Fruit fly (Drosophila melanogaster) whole organism, wandering third instar larva: ENCODE results near the gene CG32085.

Experiments
- Dif ChIP-seq: fragments of 200-275, 200-300 bp; sonication (Bioruptor generic); optimal IDR thresholded peaks from 2 replicates; lab custom pipeline; 2018; ENCODE audit warnings: missing biosample characterization, missing genetic modification characterization; ENCODE audit not compliant: partially characterized antibody
- pan ChIP-seq: fragments of >200 bp; optimal IDR thresholded peaks from 2 replicates; lab custom pipeline; 2017

DNA sequence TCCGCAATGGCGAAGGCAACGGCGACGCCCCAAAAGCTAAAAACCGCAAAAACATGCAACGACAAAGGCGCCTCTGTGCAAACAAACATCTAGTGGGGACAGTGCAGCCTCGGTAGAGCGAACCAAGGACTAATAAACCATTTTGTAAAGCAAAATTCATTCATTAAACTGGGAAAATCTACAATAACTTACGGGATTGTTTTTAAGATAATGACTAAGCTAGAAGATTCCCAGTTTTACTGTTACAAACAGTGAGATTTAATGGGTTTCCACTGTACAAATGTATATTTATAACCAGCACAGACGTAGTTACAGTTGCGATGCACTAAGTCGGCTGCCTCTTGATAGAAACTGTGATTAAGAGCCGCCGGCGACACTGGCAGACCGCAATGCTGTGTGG lies 24.0 kb downstream of the CG32085 start:
- TF ChIP-seq Dif (no peak), pan (lab: Kevin White, UChicago) (no peak)
